In the genomic region with DNA sequence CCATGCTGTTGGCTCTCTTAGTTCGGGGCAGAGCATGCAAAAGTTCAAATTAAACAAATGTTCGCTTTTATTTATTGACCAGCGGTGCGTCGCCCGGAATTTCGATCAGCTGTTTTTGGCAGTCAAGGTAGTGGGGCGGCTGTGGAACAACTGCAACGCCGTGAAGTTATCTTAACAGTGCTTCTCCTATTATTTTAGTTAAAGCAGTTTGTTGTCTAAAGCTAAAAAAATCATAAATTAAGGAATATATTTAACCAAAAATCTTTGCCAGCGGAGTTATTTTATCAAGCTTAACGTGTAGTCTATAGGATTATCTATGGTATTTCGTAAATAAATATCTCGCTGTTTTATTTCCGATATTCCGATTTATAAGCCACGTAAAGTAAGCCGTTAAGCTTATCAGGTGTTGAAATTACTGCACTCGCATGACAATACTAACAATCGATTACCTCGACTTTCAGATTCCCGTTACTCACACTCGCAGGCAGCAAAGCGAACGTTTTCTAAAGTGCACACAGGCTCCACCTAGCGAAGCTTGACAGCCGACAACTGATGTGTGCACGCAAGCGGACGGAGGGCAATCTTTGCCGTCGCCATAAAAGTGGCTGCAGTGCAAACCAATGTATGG, we compare ENCODE assay signal across 6 fruit fly cellular contexts.
TF ChIP-seq lines count a peak whose summit lies in the region.

A gene (minus strand): TSS at position 122 of the 628 bp plus-strand sequence.
A gene (plus strand): TSS at position 199 of the 628 bp plus-strand sequence.

- TF ChIP-seq CTCF in S2 (optimal IDR thresholded peaks at IDR 0.05; lab: Kevin White, UChicago): peak; percentile 86 to 87
- TF ChIP-seq CTCF in whole organism, embryonic (GFP tag; optimal IDR thresholded peaks at IDR 0.05; lab: Kevin White, UChicago): peak; percentile 93

TF ChIP-seq in whole organism, adult, 20 proteins besides CTCF, POLR2A, EP300 and RAD21:
- peak; percentile 56 for TF ChIP-seq tj (GFP tag; optimal IDR thresholded peaks at IDR 0.05; lab: Kevin White, UChicago)
- peak; percentile 66 for TF ChIP-seq bab1 (GFP tag; optimal IDR thresholded peaks at IDR 0.05; lab: Kevin White, UChicago)
- TF ChIP-seq kay (GFP tag; lab: Kevin White, UChicago; ENCODE audit: borderline replicate concordance): no peak
- TF ChIP-seq Mnt (GFP tag; optimal IDR thresholded peaks at IDR 0.05; lab: Kevin White, UChicago): peak; percentile 2
- no peak for TF ChIP-seq cnc (optimal IDR thresholded peaks at IDR 0.05; lab: Kevin White, UChicago)
- peak; percentile 93 for TF ChIP-seq ovo (GFP tag; optimal IDR thresholded peaks at IDR 0.05; lab: Kevin White, UChicago)
- TF ChIP-seq toe (GFP tag; optimal IDR thresholded peaks at IDR 0.05; lab: Kevin White, UChicago): peak; percentile 51
- TF ChIP-seq CG11617 (GFP tag; optimal IDR thresholded peaks at IDR 0.05; lab: Kevin White, UChicago): peak; percentile 36
- TF ChIP-seq Hr96 (GFP tag; optimal IDR thresholded peaks at IDR 0.05; lab: Kevin White, UChicago): peak; percentile 48
TF ChIP-seq in whole organism, adult: peak in this region for 7.

TF ChIP-seq in whole organism, embryonic, 481 proteins besides CTCF, POLR2A, EP300 and RAD21 (continues in another document):
- TF ChIP-seq CG34422 (GFP tag; IDR thresholded peaks at IDR 0.05; lab: Robert Waterston, UW) (no peak; the same call in 2 of the 3 replicates), gro (GFP tag; optimal IDR thresholded peaks at IDR 0.05; lab: Kevin White, UChicago) (no peak), CG1529 (GFP tag; optimal IDR thresholded peaks at IDR 0.05; lab: Kevin White, UChicago) (no peak), CG3163 (GFP tag; optimal IDR thresholded peaks at IDR 0.05; lab: Kevin White, UChicago) (peak; percentile 31), TFAM (GFP tag; optimal IDR thresholded peaks at IDR 0.05; lab: Kevin White, UChicago) (no peak), ewg (GFP tag; optimal IDR thresholded peaks at IDR 0.05; lab: Kevin White, UChicago) (peak; percentile 40), CG1233 (GFP tag; optimal IDR thresholded peaks at IDR 0.05; lab: Kevin White, UChicago) (no peak), CG14441 (GFP tag; IDR thresholded peaks at IDR 0.05; lab: Robert Waterston, UW) (no peak), ci (GFP tag; IDR thresholded peaks at IDR 0.05; lab: Robert Waterston, UW) (peak; percentile 81), Tbp (GFP tag; optimal IDR thresholded peaks at IDR 0.05; lab: Kevin White, UChicago) (no peak), CG8281 (tag; optimal IDR thresholded peaks at IDR 0.05; lab: Kevin White, UChicago) (no peak), CG6175 (GFP tag; IDR thresholded peaks at IDR 0.05; lab: Robert Waterston, UW) (no peak), CG9797 (GFP tag; optimal IDR thresholded peaks at IDR 0.05; lab: Kevin White, UChicago) (peak; percentile 72), CG31441 (GFP tag; IDR thresholded peaks at IDR 0.05; lab: Robert Waterston, UW) (no peak), cg (GFP tag; optimal IDR thresholded peaks at IDR 0.05; lab: Kevin White, UChicago) (no peak), MESR4 (GFP tag; optimal IDR thresholded peaks at IDR 0.05; lab: Kevin White, UChicago) (no peak), C15 (GFP tag; IDR thresholded peaks at IDR 0.05; lab: Robert Waterston, UW) (no peak), CG1647 (GFP tag; optimal IDR thresholded peaks at IDR 0.05; lab: Kevin White, UChicago) (no peak), sr (GFP tag; IDR thresholded peaks at IDR 0.05; lab: Robert Waterston, UW) (no peak)

TF ChIP-seq in whole organism, prepupa, 60 proteins besides CTCF, POLR2A, EP300 and RAD21 (continues in another document):
- TF ChIP-seq CG8319 (GFP tag; optimal IDR thresholded peaks at IDR 0.05; lab: Kevin White, UChicago): no peak
- TF ChIP-seq CG31627 (GFP tag; optimal IDR thresholded peaks at IDR 0.05; lab: Kevin White, UChicago): no peak
- no peak for TF ChIP-seq cyc (GFP tag; optimal IDR thresholded peaks at IDR 0.05; lab: Kevin White, UChicago)
- no peak for TF ChIP-seq Gug (GFP tag; IDR thresholded peaks at IDR 0.05; lab: Robert Waterston, UW)
- TF ChIP-seq CG3919 (GFP tag; optimal IDR thresholded peaks at IDR 0.05; lab: Kevin White, UChicago): no peak
- TF ChIP-seq topi (GFP tag; optimal IDR thresholded peaks at IDR 0.05; lab: Kevin White, UChicago): peak; percentile 38
- no peak for TF ChIP-seq Sox102F (GFP tag; optimal IDR thresholded peaks at IDR 0.05; lab: Kevin White, UChicago)
- TF ChIP-seq Met (GFP tag; optimal IDR thresholded peaks at IDR 0.05; lab: Kevin White, UChicago): peak; percentile 36
- peak in 1 of 2 experiments; percentile 5 for TF ChIP-seq ss (GFP tag; optimal IDR thresholded peaks at IDR 0.05; lab: Kevin White, UChicago)
- TF ChIP-seq CG6854 (GFP tag; optimal IDR thresholded peaks at IDR 0.05; lab: Kevin White, UChicago): no peak
- no peak for TF ChIP-seq net (GFP tag; optimal IDR thresholded peaks at IDR 0.05; lab: Kevin White, UChicago)
- TF ChIP-seq Sox15 (GFP tag; optimal IDR thresholded peaks at IDR 0.05; lab: Kevin White, UChicago): no peak
- no peak for TF ChIP-seq Eip75B (GFP tag; optimal IDR thresholded peaks at IDR 0.05; lab: Kevin White, UChicago)
- TF ChIP-seq dsx (GFP tag; optimal IDR thresholded peaks at IDR 0.05; lab: Kevin White, UChicago; ENCODE audit: poor library complexity, severe bottlenecking): no peak
- peak; percentile 45 for TF ChIP-seq pdm3 (GFP tag; optimal IDR thresholded peaks at IDR 0.05; lab: Kevin White, UChicago)
- TF ChIP-seq Lpt (GFP tag; optimal IDR thresholded peaks at IDR 0.05; lab: Kevin White, UChicago): no peak
- peak; percentile 80 for TF ChIP-seq fkh (GFP tag; optimal IDR thresholded peaks at IDR 0.05; lab: Kevin White, UChicago)
- TF ChIP-seq CG1621 (tag; optimal IDR thresholded peaks at IDR 0.05; lab: Kevin White, UChicago): peak; percentile 37
- no peak for TF ChIP-seq CG3032 (tag; optimal IDR thresholded peaks at IDR 0.05; lab: Kevin White, UChicago)

TF ChIP-seq in whole organism, pupa, 21 proteins besides CTCF, POLR2A, EP300 and RAD21:
- TF ChIP-seq CG4496 (GFP tag; IDR thresholded peaks at IDR 0.05; lab: Robert Waterston, UW): peak; percentile 31; the same call in 1 of the 3 replicates
- no peak for TF ChIP-seq CG32121 (GFP tag; IDR thresholded peaks at IDR 0.05; lab: Robert Waterston, UW)
- TF ChIP-seq EcR (GFP tag; optimal IDR thresholded peaks at IDR 0.05; lab: Kevin White, UChicago): no peak
- no peak for TF ChIP-seq rn (GFP tag; IDR thresholded peaks at IDR 0.05; lab: Robert Waterston, UW)
- TF ChIP-seq CG14655 (GFP tag; optimal IDR thresholded peaks at IDR 0.05; lab: Kevin White, UChicago): no peak
- no peak for TF ChIP-seq Pif1A (GFP tag; optimal IDR thresholded peaks at IDR 0.05; lab: Kevin White, UChicago)

TF ChIP-seq in whole organism, wandering third instar larva, 38 proteins besides CTCF, POLR2A, EP300 and RAD21 (continues in another document):
- TF ChIP-seq fru (GFP tag; optimal IDR thresholded peaks at IDR 0.05; lab: Kevin White, UChicago) (peak; percentile 2), lola (GFP tag; optimal IDR thresholded peaks at IDR 0.05; lab: Kevin White, UChicago) (no peak), GATAd (GFP tag; optimal IDR thresholded peaks at IDR 0.05; lab: Kevin White, UChicago) (no peak), ey (GFP tag; optimal IDR thresholded peaks at IDR 0.05; lab: Kevin White, UChicago) (no peak), jim (GFP tag; optimal IDR thresholded peaks at IDR 0.05; lab: Kevin White, UChicago) (no peak), Hr83 (GFP tag; optimal IDR thresholded peaks at IDR 0.05; lab: Kevin White, UChicago; ENCODE audit: poor library complexity, severe bottlenecking) (peak; percentile 28), sage (GFP tag; optimal IDR thresholded peaks at IDR 0.05; lab: Kevin White, UChicago) (no peak), Hr78 (GFP tag; optimal IDR thresholded peaks at IDR 0.05; lab: Kevin White, UChicago) (no peak), Rel (GFP tag; optimal IDR thresholded peaks at IDR 0.05; lab: Kevin White, UChicago) (no peak), Rel (tag; optimal IDR thresholded peaks at IDR 0.05; lab: Kevin White, UChicago) (no peak), dl (GFP tag; optimal IDR thresholded peaks at IDR 0.05; lab: Kevin White, UChicago; ENCODE audit: insufficient read depth in 1 of 2, partially characterized antibody in 2 of 2) (no peak), CG32264 (GFP tag; optimal IDR thresholded peaks at IDR 0.05; lab: Kevin White, UChicago) (no peak), foxo (GFP tag; optimal IDR thresholded peaks at IDR 0.05; lab: Kevin White, UChicago) (peak in 1 of 2 experiments; percentile 32), tai (GFP tag; optimal IDR thresholded peaks at IDR 0.05; lab: Kevin White, UChicago) (no peak), OdsH (GFP tag; optimal IDR thresholded peaks at IDR 0.05; lab: Kevin White, UChicago) (no peak), CG9705 (GFP tag; optimal IDR thresholded peaks at IDR 0.05; lab: Kevin White, UChicago) (no peak), Dfd (GFP tag; optimal IDR thresholded peaks at IDR 0.05; lab: Kevin White, UChicago) (no peak), h (GFP tag; optimal IDR thresholded peaks at IDR 0.05; lab: Kevin White, UChicago) (no peak), Mio (GFP tag; optimal IDR thresholded peaks at IDR 0.05; lab: Kevin White, UChicago) (no peak), Abd-B (GFP tag; optimal IDR thresholded peaks at IDR 0.05; lab: Kevin White, UChicago) (no peak), Hnf4 (GFP tag; optimal IDR thresholded peaks at IDR 0.05; lab: Kevin White, UChicago) (no peak), Dif (GFP tag; optimal IDR thresholded peaks at IDR 0.05; lab: Kevin White, UChicago; ENCODE audit: partially characterized antibody) (no peak), CrebA (GFP tag; optimal IDR thresholded peaks at IDR 0.05; lab: Kevin White, UChicago; ENCODE audit: borderline replicate concordance) (no peak), Myc (optimal IDR thresholded peaks at IDR 0.05; lab: Kevin White, UChicago) (no peak), dsf (GFP tag; optimal IDR thresholded peaks at IDR 0.05; lab: Kevin White, UChicago; ENCODE audit: borderline replicate concordance) (no peak), N (GFP tag; optimal IDR thresholded peaks at IDR 0.05; lab: Kevin White, UChicago) (no peak), rgr (GFP tag; optimal IDR thresholded peaks at IDR 0.05; lab: Kevin White, UChicago) (peak; percentile 33), usp (GFP tag; optimal IDR thresholded peaks at IDR 0.05; lab: Kevin White, UChicago) (no peak), Sp1 (GFP tag; optimal IDR thresholded peaks at IDR 0.05; lab: Kevin White, UChicago) (no peak), HLH106 (tag; optimal IDR thresholded peaks at IDR 0.05; lab: Kevin White, UChicago) (peak; percentile 26), sv (GFP tag; optimal IDR thresholded peaks at IDR 0.05; lab: Kevin White, UChicago) (no peak), brk (GFP tag; optimal IDR thresholded peaks at IDR 0.05; lab: Kevin White, UChicago) (no peak), Jra (GFP tag; optimal IDR thresholded peaks at IDR 0.05; lab: Kevin White, UChicago) (no peak), dmrt93B (GFP tag; optimal IDR thresholded peaks at IDR 0.05; lab: Kevin White, UChicago) (no peak), br (GFP tag; optimal IDR thresholded peaks at IDR 0.05; lab: Kevin White, UChicago) (peak; percentile 49), woc (GFP tag; optimal IDR thresholded peaks at IDR 0.05; lab: Kevin White, UChicago) (no peak)
